Fruit fly (Drosophila melanogaster): ENCODE data around the gene CG17597.

Gene CG17597

dm6 chr2L:18815194-18815593 lies 15.8 kb downstream of the CG17597 start (continued):
- peak; percentile 29 for TF ChIP-seq Nf-YC (tag; optimal IDR thresholded peaks at IDR 0.05)
- no peak for TF ChIP-seq Oaz (GFP tag; IDR thresholded peaks at IDR 0.05)
- peak; percentile 11 for TF ChIP-seq nerfin-1 (tag; optimal IDR thresholded peaks at IDR 0.05)

- no peak for TF ChIP-seq Elba2 (GFP tag; optimal IDR thresholded peaks at IDR 0.05)
- peak; percentile 95 for TF ChIP-seq CG7987 (GFP tag; optimal IDR thresholded peaks at IDR 0.05)
- TF ChIP-seq CG5245 (GFP tag; optimal IDR thresholded peaks at IDR 0.05): no peak
- no peak for TF ChIP-seq ara (GFP tag; IDR thresholded peaks at IDR 0.05)
- no peak for TF ChIP-seq CG7372 (GFP tag; IDR thresholded peaks at IDR 0.05)
- no peak for TF ChIP-seq CG10959 (GFP tag; IDR thresholded peaks at IDR 0.05)
- TF ChIP-seq fu2 (GFP tag; optimal IDR thresholded peaks at IDR 0.05): no peak
- TF ChIP-seq Taf1 (GFP tag; IDR thresholded peaks at IDR 0.05): no peak
- no peak for TF ChIP-seq Jarid2 (GFP tag; optimal IDR thresholded peaks at IDR 0.05)
- no peak for TF ChIP-seq fd96Cb (tag; optimal IDR thresholded peaks at IDR 0.05)
- no peak for TF ChIP-seq CG9797 (GFP tag; optimal IDR thresholded peaks at IDR 0.05)
- 0 out of 4 replicates have a peak, but pooled peaks have one; percentile 46 for TF ChIP-seq chinmo (GFP tag; IDR thresholded peaks at IDR 0.05; ENCODE audit: partially characterized antibody)
Measured at dm6 chr2L:18812755-18813154, 18.2 kb downstream of the CG17597 start.

- no peak for TF ChIP-seq kni (GFP tag; optimal IDR thresholded peaks at IDR 0.05)
- TF ChIP-seq H2.0 (GFP tag; IDR thresholded peaks at IDR 0.05): no peak
- TF ChIP-seq da (GFP tag; optimal IDR thresholded peaks at IDR 0.05): no peak
- TF ChIP-seq NK7.1 (GFP tag; optimal IDR thresholded peaks at IDR 0.05): no peak
- TF ChIP-seq CG13296 (GFP tag; optimal IDR thresholded peaks at IDR 0.05): no peak
- TF ChIP-seq otp (GFP tag; IDR thresholded peaks at IDR 0.05): no peak
- TF ChIP-seq MESR4 (GFP tag; optimal IDR thresholded peaks at IDR 0.05): no peak
- TF ChIP-seq Antp (GFP tag; optimal IDR thresholded peaks at IDR 0.05): no peak
Measured at dm6 chr2L:18812348-18812747, 18.6 kb downstream of the CG17597 start, which contains the start of the genes CG17325 and CG42305. Gene CG17325, plus strand, starts transcription at chr2L:18812648. Gene CG42305, plus strand, starts transcription at chr2L:18812648.

- TF ChIP-seq en (GFP tag; optimal IDR thresholded peaks at IDR 0.05): no peak
- no peak for TF ChIP-seq CG11723 (GFP tag; optimal IDR thresholded peaks at IDR 0.05)
- TF ChIP-seq cad (GFP tag; optimal IDR thresholded peaks at IDR 0.05): no peak
- TF ChIP-seq dimm (GFP tag; IDR thresholded peaks at IDR 0.05): no peak
- no peak for TF ChIP-seq nerfin-2 (GFP tag; IDR thresholded peaks at IDR 0.05; ENCODE audit: partially characterized antibody)
- TF ChIP-seq CG17186 (GFP tag; optimal IDR thresholded peaks at IDR 0.05): no peak
- no peak for TF ChIP-seq CG3065 (GFP tag; optimal IDR thresholded peaks at IDR 0.05)
- TF ChIP-seq CG4404 (GFP tag; IDR thresholded peaks at IDR 0.05): no peak
- no peak for TF ChIP-seq Taf1 (GFP tag; IDR thresholded peaks at IDR 0.05)
- TF ChIP-seq CG2202 (tag; optimal IDR thresholded peaks at IDR 0.05): no peak
- no peak for TF ChIP-seq cato (GFP tag; optimal IDR thresholded peaks at IDR 0.05; ENCODE audit: borderline replicate concordance)
- no peak for TF ChIP-seq CG13624 (GFP tag; optimal IDR thresholded peaks at IDR 0.05)
- peak; percentile 48; the same call in 1 of the 3 replicates for TF ChIP-seq dysf (GFP tag; IDR thresholded peaks at IDR 0.05)
- no peak for TF ChIP-seq gsb-n (tag; optimal IDR thresholded peaks at IDR 0.05)
- TF ChIP-seq run (tag; optimal IDR thresholded peaks at IDR 0.05): no peak
- TF ChIP-seq CG15479 (GFP tag; optimal IDR thresholded peaks at IDR 0.05): no peak
- TF ChIP-seq Deaf1 (tag; optimal IDR thresholded peaks at IDR 0.05): no peak
- TF ChIP-seq D19B (GFP tag; optimal IDR thresholded peaks at IDR 0.05): peak; percentile 71
- TF ChIP-seq Aef1 (GFP tag; IDR thresholded peaks at IDR 0.05): no peak
- no peak for TF ChIP-seq lov (optimal IDR thresholded peaks at IDR 0.05)
- no peak for TF ChIP-seq lov (GFP tag; IDR thresholded peaks at IDR 0.05)
- no peak for TF ChIP-seq CG7745 (tag; optimal IDR thresholded peaks at IDR 0.05)
- TF ChIP-seq sob (GFP tag; IDR thresholded peaks at IDR 0.05): no peak
- TF ChIP-seq CG8290 (GFP tag; optimal IDR thresholded peaks at IDR 0.05): no peak
- no peak for TF ChIP-seq CG8290 (tag; optimal IDR thresholded peaks at IDR 0.05)
- no peak for TF ChIP-seq CG10462 (GFP tag; optimal IDR thresholded peaks at IDR 0.05)
Measured at dm6 chr2L:18810960-18811642, 19.9 kb downstream of the CG17597 start, which contains the start of the genes CG10570 and CG42502. Gene CG10570, minus strand, starts transcription at chr2L:18811252. Gene CG42502, minus strand, starts transcription at chr2L:18811252.

Data from whole organism, embryonic.